Worm (Caenorhabditis elegans) whole organism, young adult: ENCODE results near the gene K11H3.3.
A peak's percentile ranks its signal among the peaks of the same experiment; 100 is the strongest.

Source experiments
- B0019.2 ChIP-seq: fragments of 200-800 bp; sonication (Bioruptor generic); conservative IDR thresholded peaks from 2 replicates; pipeline ENCODE4 v1.3.6; 2022; ENCODE audit warnings: missing genetic modification reagents, missing genetic modification characterization, missing compliant biosample characterization
- B0261.1 ChIP-seq: sonication (generic microtip); optimal IDR thresholded peaks from 2 replicates; lab custom pipeline; 2016; ENCODE audit warnings: mild to moderate bottlenecking, missing genetic modification characterization, moderate library complexity, missing compliant biosample characterization
- B0336.3 ChIP-seq: fragments of 200-800 bp; sonication (Bioruptor generic); IDR thresholded peaks from 2 replicates; pipeline ENCODE4 v1.3.6; 2022; ENCODE audit warnings: missing genetic modification characterization, missing compliant biosample characterization
- F22D6.2 ChIP-seq: sonication (generic microtip); optimal IDR thresholded peaks from 2 replicates; lab custom pipeline; 2016; ENCODE audit warnings: mild to moderate bottlenecking, missing genetic modification characterization, missing compliant biosample characterization
- F23B12.7 ChIP-seq: sonication (generic microtip); optimal IDR thresholded peaks from 2 replicates; lab custom pipeline; 2017; ENCODE audit warnings: missing genetic modification characterization, mild to moderate bottlenecking, missing compliant biosample characterization, antibody characterized with exemption, moderate library complexity; ENCODE audit not compliant: insufficient read depth
- F39B2.1 ChIP-seq: fragments of 200-800 bp; sonication (Bioruptor generic); IDR thresholded peaks from 2 replicates; pipeline ENCODE4 v1.3.6; 2022; ENCODE audit warnings: missing genetic modification reagents, missing genetic modification characterization, missing compliant biosample characterization
- F57A8.1 ChIP-seq: fragments of 200-800 bp; sonication (Bioruptor generic); optimal IDR thresholded peaks from 2 replicates; lab custom pipeline; 2018; ENCODE audit warnings: mild to moderate bottlenecking, missing genetic modification characterization, moderate library complexity, missing compliant biosample characterization
- F57C9.4 ChIP-seq: sonication (generic microtip); optimal IDR thresholded peaks from 2 replicates; lab custom pipeline; 2017; ENCODE audit warnings: mild to moderate bottlenecking, missing genetic modification characterization, missing compliant biosample characterization
- Y67H2A.10 ChIP-seq: fragments of 200-800 bp; sonication (Bioruptor generic); conservative IDR thresholded peaks from 2 replicates; pipeline ENCODE4 v1.3.6; 2022; ENCODE audit warnings: missing genetic modification reagents, missing genetic modification characterization, missing compliant biosample characterization
- ZK185.1 ChIP-seq: sonication (generic microtip); optimal IDR thresholded peaks from 2 replicates; lab custom pipeline; 2016; ENCODE audit warnings: mild to moderate bottlenecking, missing genetic modification characterization, missing compliant biosample characterization; ENCODE audit not compliant: poor library complexity, severe bottlenecking
- athp-1 ChIP-seq: sonication (generic microtip); optimal IDR thresholded peaks from 2 replicates; lab custom pipeline; 2017; ENCODE audit warnings: mild to moderate bottlenecking, missing genetic modification characterization, missing compliant biosample characterization
- ceh-40 ChIP-seq: fragments of 200-800 bp; sonication (Bioruptor generic); IDR thresholded peaks from 2 replicates; pipeline ENCODE4 v1.3.6; 2022; ENCODE audit warnings: missing genetic modification characterization, missing compliant biosample characterization
- ceh-79 ChIP-seq: sonication (generic microtip); optimal IDR thresholded peaks from 2 replicates; lab custom pipeline; 2017; ENCODE audit warnings: mild to moderate bottlenecking, missing genetic modification characterization, missing compliant biosample characterization
- ceh-91 ChIP-seq: fragments of 200-800 bp; sonication (Bioruptor generic); IDR thresholded peaks from 2 replicates; pipeline ENCODE4 v1.3.6; 2022; ENCODE audit warnings: missing genetic modification reagents, missing genetic modification characterization, missing compliant biosample characterization
- dpl-1 ChIP-seq: fragments of 150-350 bp; optimal IDR thresholded peaks from 2 replicates; lab custom pipeline; 2014; ENCODE audit warnings: missing biosample characterization, missing genetic modification reagents, missing genetic modification characterization
- egl-18 ChIP-seq: fragments of 200-800 bp; sonication (Bioruptor generic); IDR thresholded peaks from 2 replicates; pipeline ENCODE4 v1.3.6; 2022; ENCODE audit warnings: missing genetic modification reagents, missing genetic modification characterization, missing compliant biosample characterization
- egrh-3 ChIP-seq: fragments of 200-800 bp; sonication (Bioruptor generic); IDR thresholded peaks from 2 replicates; pipeline ENCODE4 v1.3.6; 2022; ENCODE audit warnings: missing genetic modification reagents, missing genetic modification characterization, missing compliant biosample characterization
- gei-17 ChIP-seq: fragments of 200-800 bp; sonication (Bioruptor generic); optimal IDR thresholded peaks from 2 replicates; lab custom pipeline; 2018; ENCODE audit warnings: mild to moderate bottlenecking, missing genetic modification characterization, missing compliant biosample characterization
- hmg-20 ChIP-seq: fragments of 200-800 bp; sonication (Bioruptor generic); IDR thresholded peaks from 2 replicates; pipeline ENCODE4 v1.3.6; 2022; ENCODE audit warnings: missing genetic modification reagents, missing genetic modification characterization, missing compliant biosample characterization
- hrde-1 ChIP-seq: sonication (generic microtip); optimal IDR thresholded peaks from 2 replicates; lab custom pipeline; 2016; ENCODE audit warnings: missing genetic modification characterization, mild to moderate bottlenecking, missing compliant biosample characterization, moderate library complexity, missing genotype, missing genetic modification reagents, borderline replicate concordance
- let-607 ChIP-seq, 2 experiments: fragments of 200-800 bp in 1 of 2; sonication (Bioruptor generic) in 1 of 2; sonication (generic microtip) in 1 of 2; optimal IDR thresholded peaks; 2 replicates each; lab custom pipeline; 2016 to 2018; ENCODE audit warnings: mild to moderate bottlenecking in 2 of 2, missing compliant biosample characterization in 2 of 2, missing genetic modification characterization in 2 of 2, moderate library complexity in 2 of 2, missing genotype in 1 of 2
- lin-40 ChIP-seq: sonication (generic microtip); optimal IDR thresholded peaks from 2 replicates; lab custom pipeline; 2016; ENCODE audit warnings: missing genetic modification characterization, mild to moderate bottlenecking, missing compliant biosample characterization, missing genotype, missing genetic modification reagents
- lir-1 ChIP-seq: fragments of 200-800 bp; sonication (Bioruptor generic); conservative IDR thresholded peaks from 2 replicates; pipeline ENCODE4 v1.3.6; 2022; ENCODE audit warnings: missing genetic modification reagents, missing genetic modification characterization, missing compliant biosample characterization
- lsy-27 ChIP-seq: sonication (generic microtip); optimal IDR thresholded peaks from 2 replicates; lab custom pipeline; 2017; ENCODE audit warnings: missing genetic modification characterization, mild to moderate bottlenecking, missing compliant biosample characterization, antibody characterized with exemption, missing genotype, borderline replicate concordance; ENCODE audit not compliant: insufficient read depth
- madf-8 ChIP-seq: fragments of 200-800 bp; sonication (Bioruptor generic); conservative IDR thresholded peaks from 2 replicates; pipeline ENCODE4 v1.3.6; 2022; ENCODE audit warnings: missing genetic modification reagents, missing genetic modification characterization, missing compliant biosample characterization
- mes-4 ChIP-seq: sonication (generic microtip); optimal IDR thresholded peaks from 2 replicates; lab custom pipeline; 2016; ENCODE audit warnings: missing genotype, missing genetic modification characterization, missing compliant biosample characterization
- mxl-1 ChIP-seq: sonication (generic microtip); optimal IDR thresholded peaks from 2 replicates; lab custom pipeline; 2016; ENCODE audit warnings: missing genetic modification characterization, missing compliant biosample characterization
- nhr-120 ChIP-seq: fragments of 200-800 bp; sonication (Bioruptor generic); IDR thresholded peaks from 2 replicates; pipeline ENCODE4 v1.3.6; 2022; ENCODE audit warnings: missing genetic modification characterization, missing compliant biosample characterization
- nhr-179 ChIP-seq: sonication (generic microtip); optimal IDR thresholded peaks from 2 replicates; lab custom pipeline; 2016; ENCODE audit warnings: mild to moderate bottlenecking, missing genetic modification characterization, missing compliant biosample characterization
- nhr-27 ChIP-seq: fragments of 200-800 bp; sonication (Bioruptor generic); optimal IDR thresholded peaks from 2 replicates; lab custom pipeline; 2018; ENCODE audit warnings: mild to moderate bottlenecking, missing genetic modification characterization, moderate library complexity, missing compliant biosample characterization
- rcor-1 ChIP-seq: fragments of 200-800 bp; sonication (Bioruptor generic); IDR thresholded peaks from 2 replicates; pipeline ENCODE4 v1.3.6; 2022; ENCODE audit warnings: missing genetic modification reagents, missing genetic modification characterization, missing compliant biosample characterization
- repo-1 ChIP-seq: sonication (generic microtip); optimal IDR thresholded peaks from 2 replicates; lab custom pipeline; 2017; ENCODE audit warnings: mild to moderate bottlenecking, missing genetic modification characterization, missing compliant biosample characterization
- somi-1 ChIP-seq: fragments of 200-800 bp; sonication (Bioruptor generic); optimal IDR thresholded peaks from 2 replicates; lab custom pipeline; 2018; ENCODE audit warnings: mild to moderate bottlenecking, missing genetic modification characterization, missing compliant biosample characterization
- sptf-2 ChIP-seq: fragments of 200-800 bp; sonication (Bioruptor generic); optimal IDR thresholded peaks from 2 replicates; lab custom pipeline; 2018; ENCODE audit warnings: mild to moderate bottlenecking, missing genetic modification characterization, missing compliant biosample characterization
- unc-130 ChIP-seq: sonication (generic microtip); optimal IDR thresholded peaks from 2 replicates; lab custom pipeline; 2016; ENCODE audit warnings: missing genetic modification reagents, missing genetic modification characterization, missing compliant biosample characterization
- unc-62 ChIP-seq: fragments of 150-350 bp; optimal IDR thresholded peaks from 2 replicates; lab custom pipeline; 2014; ENCODE audit warnings: missing biosample characterization, missing genetic modification reagents, missing genetic modification characterization
- xnd-1 ChIP-seq: sonication (generic microtip); optimal IDR thresholded peaks from 2 replicates; lab custom pipeline; 2016; ENCODE audit warnings: missing genotype, missing genetic modification reagents, missing genetic modification characterization, missing compliant biosample characterization
- zim-3 ChIP-seq: sonication (generic microtip); optimal IDR thresholded peaks from 2 replicates; lab custom pipeline; 2017; ENCODE audit warnings: mild to moderate bottlenecking, missing genetic modification characterization, moderate library complexity, missing compliant biosample characterization
- ztf-25 ChIP-seq: fragments of 200-800 bp; sonication (Bioruptor generic); IDR thresholded peaks from 2 replicates; pipeline ENCODE4 v1.3.6; 2022; ENCODE audit warnings: missing genetic modification reagents, missing genetic modification characterization, missing compliant biosample characterization
- ztf-28 ChIP-seq: fragments of 200-800 bp; sonication (Bioruptor generic); IDR thresholded peaks from 2 replicates; pipeline ENCODE4 v1.3.6; 2022; ENCODE audit warnings: missing genetic modification reagents, missing genetic modification characterization, missing compliant biosample characterization
- ztf-3 ChIP-seq: fragments of 200-800 bp; sonication (Bioruptor generic); optimal IDR thresholded peaks from 2 replicates; lab custom pipeline; 2018; ENCODE audit warnings: mild to moderate bottlenecking, missing genetic modification characterization, missing compliant biosample characterization
- ztf-6 ChIP-seq: fragments of 200-800 bp; sonication (Bioruptor generic); IDR thresholded peaks from 2 replicates; pipeline ENCODE4 v1.3.6; 2022; ENCODE audit warnings: missing genetic modification reagents, missing genetic modification characterization, missing compliant biosample characterization

Gene K11H3.3

ce11 chrIII:9818763-9819162, 32.9 kb upstream of the K11H3.3 start, which contains the start of gene panl-3 (continued):
- no peak for TF ChIP-seq ceh-79 (tag; lab: Kevin White, UChicago)
- no peak for TF ChIP-seq hrde-1 (tag; lab: Kevin White, UChicago)
- TF ChIP-seq xnd-1 (tag; lab: Kevin White, UChicago): no peak
- TF ChIP-seq nhr-27 (tag; lab: Kevin White, UChicago): no peak
- TF ChIP-seq mes-4 (tag; lab: Kevin White, UChicago): no peak
- TF ChIP-seq somi-1 (GFP tag; lab: Kevin White, UChicago): peak; percentile 36
- TF ChIP-seq lir-1: no peak
- TF ChIP-seq unc-130 (GFP tag; lab: Kevin White, UChicago): no peak
- no peak for TF ChIP-seq ceh-91 (GFP tag; lab: Robert Waterston, UW)
- TF ChIP-seq rcor-1 (GFP tag; lab: Robert Waterston, UW): peak; percentile 43; the same call in 1 of the 2 replicates
- no peak for TF ChIP-seq mxl-1
- TF ChIP-seq ceh-40 (GFP tag; lab: Robert Waterston, UW): no peak
- TF ChIP-seq lsy-27 (tag; lab: Kevin White, UChicago): no peak
- TF ChIP-seq hmg-20 (GFP tag; lab: Robert Waterston, UW): no peak
- no peak for TF ChIP-seq Y67H2A.10 (GFP tag; lab: Robert Waterston, UW)
- no peak for TF ChIP-seq B0019.2
- no peak for TF ChIP-seq egl-18 (GFP tag; lab: Robert Waterston, UW)
- TF ChIP-seq F57C9.4 (tag; lab: Kevin White, UChicago): no peak
- TF ChIP-seq let-607 (tag; optimal IDR thresholded peaks at IDR 0.05; lab: Kevin White, UChicago): peak; percentile 39 to 46
- TF ChIP-seq nhr-179: no peak
- TF ChIP-seq dpl-1: peak; percentile 0
- peak; percentile 41 for TF ChIP-seq F23B12.7 (tag; lab: Kevin White, UChicago)
- TF ChIP-seq madf-8 (GFP tag; lab: Robert Waterston, UW): no peak
- TF ChIP-seq ZK185.1: no peak
- TF ChIP-seq nhr-120 (GFP tag; lab: Robert Waterston, UW): no peak
- TF ChIP-seq F57A8.1 (GFP tag; lab: Kevin White, UChicago): no peak
- no peak; the same call in 1 of the 2 replicates for TF ChIP-seq B0336.3 (GFP tag; lab: Robert Waterston, UW)
- TF ChIP-seq unc-62 (GFP tag; lab: Kevin White, UChicago): no peak
- TF ChIP-seq ztf-6 (GFP tag; lab: Robert Waterston, UW): 0 out of 2 replicates have a peak, but pooled peaks have one; percentile 66
- no peak for TF ChIP-seq B0261.1 (tag; lab: Kevin White, UChicago)
- no peak for TF ChIP-seq F39B2.1 (GFP tag; lab: Robert Waterston, UW)
- no peak for TF ChIP-seq ztf-3

- TF ChIP-seq sptf-2 (GFP tag; lab: Kevin White, UChicago) (no peak), athp-1 (tag; lab: Kevin White, UChicago) (no peak), zim-3 (tag; lab: Kevin White, UChicago) (no peak), B0336.3 (GFP tag; lab: Robert Waterston, UW) (no peak), rcor-1 (GFP tag; lab: Robert Waterston, UW) (no peak), egrh-3 (GFP tag; lab: Robert Waterston, UW) (no peak), gei-17 (no peak), repo-1 (no peak), ztf-28 (GFP tag; lab: Robert Waterston, UW) (no peak), F22D6.2 (tag; lab: Kevin White, UChicago) (no peak), ztf-25 (GFP tag; lab: Robert Waterston, UW) (no peak), lin-40 (tag; lab: Kevin White, UChicago) (no peak), hmg-20 (GFP tag; lab: Robert Waterston, UW) (no peak), egl-18 (GFP tag; lab: Robert Waterston, UW) (no peak)
- TF ChIP-seq, all 124 proteins: peak for 0
Measured at ce11 chrIII:9822942-9823341, 28.7 kb upstream of the K11H3.3 start, which contains the start of gene arl-5. Gene arl-5 (plus strand): TSS chrIII:9823242.
